Fruit fly (Drosophila melanogaster): Measurements from ENCODE around the gene Glyp.

Glyp gene

DNA sequence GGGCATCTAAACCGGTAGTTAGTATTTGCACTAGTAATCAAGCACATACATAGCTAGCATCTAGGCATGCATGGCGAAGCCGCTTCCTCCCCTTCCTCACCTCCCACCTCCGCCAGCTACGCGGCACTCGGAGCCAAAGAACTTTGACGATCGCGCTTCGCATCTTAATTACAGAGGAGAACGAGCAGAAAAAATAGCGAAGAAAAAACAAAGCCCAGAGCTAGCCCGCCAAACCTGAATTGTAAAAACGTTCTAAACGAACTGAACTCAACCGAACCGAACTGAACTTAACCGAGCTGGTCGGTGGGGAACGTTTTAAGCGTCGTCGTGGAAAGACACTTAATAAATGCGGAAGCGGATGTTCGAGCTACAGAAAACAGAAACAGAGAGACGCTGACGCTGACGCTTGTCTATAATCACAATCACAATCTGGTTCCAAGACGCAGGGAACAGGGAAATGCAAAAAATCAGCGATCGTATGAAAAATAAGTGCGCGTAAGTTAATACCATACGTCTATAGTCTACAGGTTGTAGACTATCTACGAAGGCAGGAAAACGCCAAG, 38.4 kb downstream of the Glyp start:
- TF ChIP-seq hth (optimal IDR thresholded peaks at IDR 0.05), result no peak
- no peak for TF ChIP-seq CG18619 (GFP tag; optimal IDR thresholded peaks at IDR 0.05)
- no peak for TF ChIP-seq run (tag; optimal IDR thresholded peaks at IDR 0.05)
- TF ChIP-seq vvl (GFP tag; IDR thresholded peaks at IDR 0.05), result no peak
- TF ChIP-seq CG18476 (GFP tag; optimal IDR thresholded peaks at IDR 0.05), result no peak
- TF ChIP-seq CG34224 (GFP tag; IDR thresholded peaks at IDR 0.05; ENCODE audit: partially characterized antibody), result 0 out of 3 replicates have a peak, but pooled peaks have one; percentile 23
- no peak for TF ChIP-seq pfk (GFP tag; optimal IDR thresholded peaks at IDR 0.05)
- no peak for TF ChIP-seq PHDP (tag; optimal IDR thresholded peaks at IDR 0.05)
- TF ChIP-seq chinmo (GFP tag; IDR thresholded peaks at IDR 0.05; ENCODE audit: partially characterized antibody), result peak; percentile 91; the same call in 3 of the 4 replicates
- TF ChIP-seq crol (GFP tag; IDR thresholded peaks at IDR 0.05), result peak; percentile 56
- no peak for TF ChIP-seq dpn (GFP tag; optimal IDR thresholded peaks at IDR 0.05)
- TF ChIP-seq Deaf1 (tag; optimal IDR thresholded peaks at IDR 0.05), result peak; percentile 53
- TF ChIP-seq CG6791 (GFP tag; IDR thresholded peaks at IDR 0.05; ENCODE audit: partially characterized antibody), result no peak
- TF ChIP-seq CG18764 (GFP tag; optimal IDR thresholded peaks at IDR 0.05), result no peak
- TF ChIP-seq fd96Cb (tag; optimal IDR thresholded peaks at IDR 0.05), result no peak
- TF ChIP-seq CG13894 (tag; optimal IDR thresholded peaks at IDR 0.05), result peak; percentile 11
- TF ChIP-seq exex (tag; optimal IDR thresholded peaks at IDR 0.05), result no peak
- no peak for TF ChIP-seq CG1647 (GFP tag; optimal IDR thresholded peaks at IDR 0.05)
- no peak for TF ChIP-seq dysf (GFP tag; IDR thresholded peaks at IDR 0.05)
- TF ChIP-seq toy (GFP tag; IDR thresholded peaks at IDR 0.05), result no peak
- TF ChIP-seq CG31388 (GFP tag; optimal IDR thresholded peaks at IDR 0.05), result no peak
- no peak for TF ChIP-seq CG2678 (tag; optimal IDR thresholded peaks at IDR 0.05)
- no peak for TF ChIP-seq CG12769 (tag; optimal IDR thresholded peaks at IDR 0.05)
- no peak for TF ChIP-seq CG3065 (GFP tag; optimal IDR thresholded peaks at IDR 0.05)
- no peak for TF ChIP-seq CG32532 (GFP tag; IDR thresholded peaks at IDR 0.05)
- peak; percentile 23 for TF ChIP-seq sd (tag; optimal IDR thresholded peaks at IDR 0.05)
- TF ChIP-seq dan (GFP tag; IDR thresholded peaks at IDR 0.05), result no peak
- TF ChIP-seq gsb (GFP tag; IDR thresholded peaks at IDR 0.05), result no peak
- TF ChIP-seq CG1603 (tag; optimal IDR thresholded peaks at IDR 0.05), result no peak
- no peak for TF ChIP-seq CG9727 (GFP tag; optimal IDR thresholded peaks at IDR 0.05)
- TF ChIP-seq ATbp (GFP tag; optimal IDR thresholded peaks at IDR 0.05), result no peak
- TF ChIP-seq lab (GFP tag; optimal IDR thresholded peaks at IDR 0.05), result no peak
- TF ChIP-seq CG10543 (GFP tag; optimal IDR thresholded peaks at IDR 0.05), result peak; percentile 36
- no peak for TF ChIP-seq Bgb (GFP tag; IDR thresholded peaks at IDR 0.05; ENCODE audit: partially characterized antibody)
- TF ChIP-seq ttk (GFP tag; IDR thresholded peaks at IDR 0.05), result no peak
- peak in 1 of 2 experiments; percentile 55 for TF ChIP-seq Eip74EF (GFP tag; optimal IDR thresholded peaks at IDR 0.05)
- TF ChIP-seq fru (optimal IDR thresholded peaks at IDR 0.05), result no peak
- peak; percentile 2 for TF ChIP-seq nom (GFP tag; optimal IDR thresholded peaks at IDR 0.05)
- no peak for TF ChIP-seq CG16815 (GFP tag; optimal IDR thresholded peaks at IDR 0.05)

DNA sequence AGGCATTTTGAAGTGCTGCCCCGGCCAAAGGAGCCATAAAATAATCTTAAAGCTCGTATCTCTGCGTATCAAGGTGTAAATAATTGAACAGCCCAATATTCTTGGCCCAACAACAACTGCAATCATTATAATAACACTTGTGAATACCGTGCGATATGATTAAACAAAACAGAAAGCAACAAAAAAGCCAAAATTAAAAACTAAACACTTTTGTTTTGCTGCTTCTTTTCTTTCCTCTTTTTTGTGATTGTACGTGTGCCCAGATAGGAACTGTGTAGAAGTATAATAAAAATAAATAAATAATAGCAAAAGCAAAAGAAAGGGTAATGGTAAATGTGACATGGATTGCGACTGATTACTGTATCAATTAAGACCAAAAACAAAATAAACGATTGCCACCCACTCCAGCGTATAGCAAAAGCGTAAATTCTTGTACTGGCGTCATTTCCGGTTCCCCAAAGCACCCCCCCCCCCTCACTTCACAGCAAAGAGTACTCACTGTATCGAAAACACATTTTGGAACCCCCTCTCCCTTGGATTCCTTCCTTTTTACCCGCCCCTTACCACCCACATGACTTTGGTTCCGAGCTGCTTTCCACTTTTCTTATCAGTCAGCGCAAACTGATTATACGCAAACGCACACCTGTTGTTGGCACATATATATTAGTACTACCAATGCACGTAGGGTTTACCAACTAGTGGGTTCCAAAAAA, 40.9 kb downstream of the Glyp start:
- TF ChIP-seq salm (tag; optimal IDR thresholded peaks at IDR 0.05) (peak; percentile 44), mirr (GFP tag; optimal IDR thresholded peaks at IDR 0.05) (peak; percentile 68), crol (GFP tag; IDR thresholded peaks at IDR 0.05) (peak; percentile 95), CG43689 (GFP tag; IDR thresholded peaks at IDR 0.05) (no peak), Nf-YC (tag; optimal IDR thresholded peaks at IDR 0.05) (peak; percentile 49), CG34376 (GFP tag; optimal IDR thresholded peaks at IDR 0.05) (peak; percentile 76), Awh (GFP tag; IDR thresholded peaks at IDR 0.05) (no peak), CG8290 (GFP tag; optimal IDR thresholded peaks at IDR 0.05) (no peak), CG8290 (tag; optimal IDR thresholded peaks at IDR 0.05) (peak in 1 of 2 experiments; percentile 5), bsh (GFP tag; optimal IDR thresholded peaks at IDR 0.05) (no peak), CG13775 (GFP tag; optimal IDR thresholded peaks at IDR 0.05) (peak; percentile 14), insv (GFP tag; optimal IDR thresholded peaks at IDR 0.05) (no peak), CG13894 (tag; optimal IDR thresholded peaks at IDR 0.05) (no peak), CG12942 (GFP tag; optimal IDR thresholded peaks at IDR 0.05) (no peak)
